Worm (Caenorhabditis elegans) whole organism, young adult: ENCODE measurements around the gene fbxa-74.

Experiments
- B0336.3 ChIP-seq: fragments of 200-800 bp; sonication (Bioruptor generic); IDR thresholded peaks from 2 replicates; pipeline ENCODE4 v1.3.6; 2022; ENCODE audit warnings: missing genetic modification characterization, missing compliant biosample characterization
- K11D2.4 ChIP-seq: fragments of 200-800 bp; sonication (Bioruptor generic); IDR thresholded peaks from 2 replicates; pipeline ENCODE4 v1.3.6; 2022; ENCODE audit warnings: missing genetic modification reagents, missing genetic modification characterization, missing compliant biosample characterization
- Y67H2A.10 ChIP-seq: fragments of 200-800 bp; sonication (Bioruptor generic); conservative IDR thresholded peaks from 2 replicates; pipeline ENCODE4 v1.3.6; 2022; ENCODE audit warnings: missing genetic modification reagents, missing genetic modification characterization, missing compliant biosample characterization
- ccch-3 ChIP-seq: fragments of 200-800 bp; sonication (Bioruptor generic); optimal IDR thresholded peaks from 2 replicates; lab custom pipeline; 2018; ENCODE audit warnings: mild to moderate bottlenecking, missing genetic modification characterization, missing compliant biosample characterization
- him-1 ChIP-seq: sonication (generic microtip); optimal IDR thresholded peaks from 2 replicates; lab custom pipeline; 2016; ENCODE audit warnings: missing genotype, missing genetic modification reagents, missing genetic modification characterization, missing compliant biosample characterization
- madf-6 ChIP-seq: fragments of 200-800 bp; sonication (Bioruptor generic); IDR thresholded peaks from 2 replicates; pipeline ENCODE4 v1.3.6; 2022; ENCODE audit warnings: missing genetic modification reagents, missing genetic modification characterization, missing compliant biosample characterization
- nfya-1 ChIP-seq: sonication (generic microtip); optimal IDR thresholded peaks from 2 replicates; lab custom pipeline; 2017; ENCODE audit warnings: antibody characterized with exemption, missing compliant biosample characterization, missing genetic modification characterization, borderline replicate concordance; ENCODE audit not compliant: insufficient read depth
- nhr-90 ChIP-seq: sonication (generic microtip); optimal IDR thresholded peaks from 2 replicates; lab custom pipeline; 2016; ENCODE audit warnings: missing genotype, mild to moderate bottlenecking, missing genetic modification characterization, missing compliant biosample characterization
- rec-8 ChIP-seq, 2 experiments: sonication (generic microtip); optimal IDR thresholded peaks; 2 replicates each; lab custom pipeline; 2016; ENCODE audit warnings: mild to moderate bottlenecking in 2 of 2, missing genetic modification characterization in 2 of 2, missing genetic modification reagents in 2 of 2, missing genotype in 2 of 2, missing biosample characterization in 1 of 2, missing compliant biosample characterization in 1 of 2, moderate library complexity in 1 of 2
- sea-2 ChIP-seq: fragments of 200-800 bp; sonication (Bioruptor generic); IDR thresholded peaks from 2 replicates; pipeline ENCODE4 v1.3.6; 2022; ENCODE audit warnings: missing genetic modification characterization, missing compliant biosample characterization

DNA sequence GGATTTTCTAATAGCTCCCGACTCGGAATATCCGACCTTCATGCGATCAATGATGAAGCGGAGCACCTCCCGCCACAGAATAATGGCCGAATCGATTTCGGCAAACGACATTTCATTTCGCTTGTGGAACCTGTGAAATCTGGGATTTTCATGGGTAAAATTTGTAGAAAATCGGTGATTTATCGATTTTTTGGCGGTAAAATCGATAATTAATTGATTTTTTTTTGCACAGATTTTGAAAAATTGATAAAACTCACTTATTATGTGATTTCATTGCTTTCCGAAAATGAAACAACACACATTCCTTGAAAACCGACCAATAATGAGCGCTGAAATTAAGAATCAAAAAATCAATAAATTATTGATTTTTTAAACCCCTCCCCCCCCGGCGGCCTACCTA, 31.9 kb downstream of the fbxa-74 start:
- no peak for TF ChIP-seq K11D2.4 (GFP tag; lab: Robert Waterston, UW)
- no peak for TF ChIP-seq him-1
- TF ChIP-seq nhr-90 (tag; lab: Kevin White, UChicago), result no peak
- no peak for TF ChIP-seq madf-6 (GFP tag; lab: Robert Waterston, UW)
- TF ChIP-seq nfya-1 (tag; lab: Kevin White, UChicago), result no peak
- no peak for TF ChIP-seq B0336.3
- no peak for TF ChIP-seq Y67H2A.10
- TF ChIP-seq ccch-3 (GFP tag; lab: Kevin White, UChicago), result no peak
- TF ChIP-seq rec-8 (tag; optimal IDR thresholded peaks at IDR 0.05; lab: Kevin White, UChicago), result no peak
- TF ChIP-seq sea-2 (GFP tag; lab: Robert Waterston, UW), result no peak
